Worm (Caenorhabditis elegans) whole organism, L4 larva: ENCODE results near the gene R04F11.5.

Experiments used
- F26F4.8 ChIP-seq: fragments of 200-800 bp; sonication (Bioruptor generic); conservative IDR thresholded peaks from 2 replicates; pipeline ENCODE4 v1.3.6; 2022; ENCODE audit warnings: missing genetic modification characterization, missing compliant biosample characterization
- ZK337.2 ChIP-seq: fragments of 200-800 bp; sonication (Bioruptor generic); IDR thresholded peaks from 2 replicates; pipeline ENCODE4 v1.3.6; 2022; ENCODE audit warnings: missing genetic modification reagents, missing genetic modification characterization, missing compliant biosample characterization
- aha-1 ChIP-seq: fragments of 150-350 bp; peaks from one replicate; lab custom pipeline; 2014; ENCODE audit warnings: missing biosample characterization, missing genetic modification characterization
- ceh-44 ChIP-seq: fragments of 200-800 bp; sonication (Bioruptor generic); IDR thresholded peaks from 2 replicates; pipeline ENCODE4 v1.3.6; 2022; ENCODE audit warnings: missing genetic modification reagents, missing genetic modification characterization, missing compliant biosample characterization
- ceh-62 ChIP-seq: sonication (generic microtip); optimal IDR thresholded peaks from 2 replicates; lab custom pipeline; 2017; ENCODE audit warnings: missing biosample characterization, missing genetic modification characterization
- ces-1 ChIP-seq: fragments of 150-350 bp; sonication (generic microtip); optimal IDR thresholded peaks from 4 replicates; lab custom pipeline; 2014; ENCODE audit warnings: missing biosample characterization, missing genetic modification reagents, missing genetic modification characterization
- ctbp-1 ChIP-seq: fragments of 200-800 bp; sonication (Bioruptor generic); IDR thresholded peaks from 2 replicates; pipeline ENCODE4 v1.3.6; 2022; ENCODE audit warnings: missing genetic modification reagents, missing genetic modification characterization, missing compliant biosample characterization
- daf-16 ChIP-seq, 3 experiments: sonication (generic microtip); optimal IDR thresholded peaks; 2 replicates each; lab custom pipeline; 2016 to 2017; ENCODE audit warnings: missing genetic modification characterization in 3 of 3, missing genetic modification reagents in 3 of 3, mild to moderate bottlenecking in 2 of 3, missing compliant biosample characterization in 2 of 3, missing biosample characterization in 1 of 3, moderate library complexity in 1 of 3
- dmd-8 ChIP-seq: fragments of 200-800 bp; sonication (Bioruptor generic); IDR thresholded peaks from 2 replicates; pipeline ENCODE4 v1.3.6; 2022; ENCODE audit warnings: missing genetic modification characterization, missing compliant biosample characterization
- dmd-9 ChIP-seq: fragments of 200-800 bp; sonication (Bioruptor generic); IDR thresholded peaks from 2 replicates; pipeline ENCODE4 v1.3.6; 2022; ENCODE audit warnings: missing genetic modification reagents, missing genetic modification characterization, missing compliant biosample characterization
- dpl-1 ChIP-seq: fragments of 150-350 bp; optimal IDR thresholded peaks from 2 replicates; lab custom pipeline; 2014; ENCODE audit warnings: missing biosample characterization, missing genetic modification reagents, missing genetic modification characterization
- duxl-1 ChIP-seq: sonication (generic microtip); optimal IDR thresholded peaks from 2 replicates; lab custom pipeline; 2016; ENCODE audit warnings: mild to moderate bottlenecking, missing genetic modification characterization, moderate library complexity, missing compliant biosample characterization; ENCODE audit not compliant: poor library complexity
- fkh-10 ChIP-seq: fragments of 150-350 bp; optimal IDR thresholded peaks from 2 replicates; lab custom pipeline; 2014; ENCODE audit warnings: missing biosample characterization, missing genetic modification reagents, missing genetic modification characterization
- gei-8 ChIP-seq: fragments of 200-800 bp; sonication (Bioruptor generic); optimal IDR thresholded peaks from 2 replicates; lab custom pipeline; 2018; ENCODE audit warnings: mild to moderate bottlenecking, missing genetic modification characterization, missing compliant biosample characterization
- jun-1 ChIP-seq: fragments of 150-350 bp; optimal IDR thresholded peaks from 2 replicates; lab custom pipeline; 2014; ENCODE audit warnings: missing biosample characterization, missing genetic modification reagents, missing genetic modification characterization
- lin-1 ChIP-seq: fragments of 200-800 bp; sonication (Bioruptor generic); IDR thresholded peaks from 2 replicates; pipeline ENCODE4 v1.3.6; 2022; ENCODE audit warnings: missing genetic modification reagents, missing genetic modification characterization, missing compliant biosample characterization
- lin-38 ChIP-seq: fragments of 200-800 bp; sonication (Bioruptor generic); IDR thresholded peaks from 2 replicates; pipeline ENCODE4 v1.3.6; 2022; ENCODE audit warnings: missing genetic modification reagents, missing genetic modification characterization, missing compliant biosample characterization
- lin-39 ChIP-seq: fragments of 150-350 bp; optimal IDR thresholded peaks from 2 replicates; lab custom pipeline; 2014; ENCODE audit warnings: missing biosample characterization, missing genetic modification reagents, missing genetic modification characterization
- lir-3 ChIP-seq: sonication (generic microtip); optimal IDR thresholded peaks from 2 replicates; lab custom pipeline; 2016; ENCODE audit warnings: mild to moderate bottlenecking, missing genetic modification characterization, missing compliant biosample characterization
- lsy-2 ChIP-seq, 2 experiments: fragments of 150-350 bp in 1 of 2; sonication (generic microtip) in 1 of 2; optimal IDR thresholded peaks; 2 replicates each; lab custom pipeline; 2014 to 2017; ENCODE audit warnings: missing biosample characterization in 2 of 2, missing genetic modification characterization in 2 of 2
- madf-9 ChIP-seq: fragments of 200-800 bp; sonication (Bioruptor generic); conservative IDR thresholded peaks from 2 replicates; pipeline ENCODE4 v1.3.6; 2022; ENCODE audit warnings: missing genetic modification reagents, missing genetic modification characterization, missing compliant biosample characterization
- mdt-29 ChIP-seq: fragments of 200-800 bp; sonication (Bioruptor generic); IDR thresholded peaks from 2 replicates; pipeline ENCODE4 v1.3.6; 2022; ENCODE audit warnings: missing genetic modification reagents, missing genetic modification characterization, missing compliant biosample characterization
- mep-1 ChIP-seq: fragments of 150-350 bp; sonication (generic microtip); optimal IDR thresholded peaks from 3 replicates; lab custom pipeline; 2014; ENCODE audit warnings: missing biosample characterization, missing genetic modification characterization
- mxl-3 ChIP-seq: fragments of 200-800 bp; sonication (Bioruptor generic); optimal IDR thresholded peaks from 2 replicates; lab custom pipeline; 2018; ENCODE audit warnings: mild to moderate bottlenecking, missing genetic modification characterization, missing compliant biosample characterization
- nhr-237 ChIP-seq: sonication (generic microtip); optimal IDR thresholded peaks from 2 replicates; lab custom pipeline; 2017; ENCODE audit warnings: missing biosample characterization, missing genetic modification characterization
- nhr-25 ChIP-seq: sonication (generic microtip); optimal IDR thresholded peaks from 2 replicates; lab custom pipeline; 2017; ENCODE audit warnings: missing genetic modification characterization, mild to moderate bottlenecking, missing compliant biosample characterization, antibody characterized with exemption, moderate library complexity, borderline replicate concordance; ENCODE audit not compliant: insufficient read depth
- nhr-48 ChIP-seq: sonication (generic microtip); optimal IDR thresholded peaks from 2 replicates; lab custom pipeline; 2016; ENCODE audit warnings: mild to moderate bottlenecking, missing genetic modification characterization, missing compliant biosample characterization
- nhr-76 ChIP-seq: fragments of 150-350 bp; optimal IDR thresholded peaks from 2 replicates; lab custom pipeline; 2014; ENCODE audit warnings: missing biosample characterization, missing genetic modification characterization
- nhr-77 ChIP-seq: fragments of 150-350 bp; optimal IDR thresholded peaks from 2 replicates; lab custom pipeline; 2014; ENCODE audit warnings: missing biosample characterization, missing genetic modification characterization
- spr-3 ChIP-seq: fragments of 200-800 bp; sonication (Bioruptor generic); optimal IDR thresholded peaks from 2 replicates; lab custom pipeline; 2018; ENCODE audit warnings: mild to moderate bottlenecking, missing genetic modification characterization, missing compliant biosample characterization
- tra-1 ChIP-seq: fragments of 200-800 bp; sonication (Bioruptor generic); IDR thresholded peaks from 2 replicates; pipeline ENCODE4 v1.3.6; 2022; ENCODE audit warnings: missing genetic modification reagents, missing genetic modification characterization, missing compliant biosample characterization
- unc-130 ChIP-seq: sonication (generic microtip); optimal IDR thresholded peaks from 2 replicates; lab custom pipeline; 2016; ENCODE audit warnings: missing genetic modification reagents, missing genetic modification characterization, missing compliant biosample characterization
- unc-39 ChIP-seq: sonication (generic microtip); optimal IDR thresholded peaks from 2 replicates; lab custom pipeline; 2017; ENCODE audit warnings: missing biosample characterization, missing genetic modification characterization
- unc-62 ChIP-seq, 3 experiments: fragments of 150-350 bp in 1 of 3; sonication (generic microtip); optimal IDR thresholded peaks in 2 of 3; peaks in 1 of 3; 1 replicate in 1 of 3; 2 replicates in 2 of 3; lab custom pipeline; 2014 to 2017; ENCODE audit warnings: missing biosample characterization in 3 of 3, missing genetic modification characterization in 3 of 3, missing genetic modification reagents in 3 of 3, missing genotype in 1 of 3
- zag-1 ChIP-seq: fragments of 150-350 bp; optimal IDR thresholded peaks from 2 replicates; lab custom pipeline; 2014; ENCODE audit warnings: missing biosample characterization, missing genetic modification characterization
- zfp-3 ChIP-seq: fragments of 200-800 bp; sonication (Bioruptor generic); conservative IDR thresholded peaks from 2 replicates; pipeline ENCODE4 v1.3.6; 2022; ENCODE audit warnings: missing genetic modification reagents, missing genetic modification characterization, missing compliant biosample characterization
- zip-11 ChIP-seq: fragments of 200-800 bp; sonication (Bioruptor generic); IDR thresholded peaks from 2 replicates; pipeline ENCODE4 v1.3.6; 2022; ENCODE audit warnings: missing genetic modification characterization, missing compliant biosample characterization

The R04F11.5 gene

DNA sequence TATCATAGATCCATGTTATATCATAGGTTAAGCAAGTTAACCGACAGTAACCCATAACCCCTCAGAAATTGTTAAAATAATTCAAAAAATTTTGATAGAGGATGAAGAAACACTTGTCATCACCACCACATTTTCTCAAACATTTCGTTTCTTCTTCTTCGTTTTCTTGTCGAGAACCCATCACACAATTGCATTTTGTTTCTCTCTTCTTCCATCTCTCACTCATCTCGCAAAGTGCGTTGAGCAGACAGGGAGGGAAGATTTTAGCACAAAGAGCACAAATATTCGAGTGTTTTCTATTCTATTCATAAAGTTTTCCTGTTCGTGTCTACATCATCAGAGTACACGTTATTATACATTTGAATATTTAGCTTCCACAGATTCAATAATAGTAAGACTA lies 3.4 kb downstream of the R04F11.5 start:
- TF ChIP-seq lsy-2 (tag; optimal IDR thresholded peaks at IDR 0.05; lab: Kevin White, UChicago) (peak in 1 of 2 experiments; percentile 34), F26F4.8 (GFP tag; lab: Robert Waterston, UW) (no peak), unc-62 (GFP tag; optimal IDR thresholded peaks at IDR 0.05 in 1 of 2; lab: Kevin White, UChicago) (peak in 1 of 2 experiments; percentile 20), unc-62 (tag; optimal IDR thresholded peaks at IDR 0.05; lab: Kevin White, UChicago) (no peak), ces-1 (GFP tag; lab: Kevin White, UChicago) (peak; percentile 18), fkh-10 (peak; percentile 50), lin-38 (GFP tag; lab: Robert Waterston, UW) (0 out of 2 replicates have a peak, but pooled peaks have one; percentile 23)

DNA sequence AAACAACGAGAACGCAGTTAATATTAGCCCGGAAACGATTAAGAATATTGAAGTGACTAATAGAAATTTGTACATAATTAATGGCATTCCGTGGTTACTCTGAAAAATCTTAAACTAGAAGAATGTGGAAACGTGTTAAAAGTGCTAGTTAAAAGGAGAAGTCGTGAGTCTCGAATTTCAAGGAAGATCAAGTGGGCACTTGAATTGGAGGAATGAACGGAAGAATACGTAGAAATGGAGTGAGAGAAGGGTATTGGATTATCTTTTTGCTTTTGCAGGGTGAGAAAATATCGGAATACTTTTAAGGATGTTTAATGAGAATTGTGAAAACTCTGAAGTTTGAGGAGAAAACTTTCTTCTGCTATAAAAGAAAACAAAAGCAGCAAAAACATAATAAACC lies 7.6 kb downstream of the R04F11.5 start, which contains the start of gene hpo-30:
Gene hpo-30 (minus strand): TSS at position 101 of the 400 bp plus-strand sequence.
- TF ChIP-seq nhr-48 (tag; lab: Kevin White, UChicago) (no peak), ctbp-1 (GFP tag; lab: Robert Waterston, UW) (no peak), zfp-3 (GFP tag; lab: Robert Waterston, UW) (no peak), lin-39 (tag; lab: Kevin White, UChicago) (no peak), ceh-44 (GFP tag; lab: Robert Waterston, UW) (no peak), lin-38 (GFP tag; lab: Robert Waterston, UW) (no peak), jun-1 (tag; lab: Kevin White, UChicago) (no peak), dmd-8 (GFP tag; lab: Robert Waterston, UW) (no peak), gei-8 (GFP tag; lab: Kevin White, UChicago) (no peak), daf-16 (GFP tag; optimal IDR thresholded peaks at IDR 0.05; lab: Kevin White, UChicago) (no peak), daf-16 (tag; optimal IDR thresholded peaks at IDR 0.05; lab: Kevin White, UChicago) (no peak), dmd-9 (GFP tag; lab: Robert Waterston, UW) (no peak), nhr-77 (no peak), ceh-62 (tag; lab: Kevin White, UChicago) (no peak)

DNA sequence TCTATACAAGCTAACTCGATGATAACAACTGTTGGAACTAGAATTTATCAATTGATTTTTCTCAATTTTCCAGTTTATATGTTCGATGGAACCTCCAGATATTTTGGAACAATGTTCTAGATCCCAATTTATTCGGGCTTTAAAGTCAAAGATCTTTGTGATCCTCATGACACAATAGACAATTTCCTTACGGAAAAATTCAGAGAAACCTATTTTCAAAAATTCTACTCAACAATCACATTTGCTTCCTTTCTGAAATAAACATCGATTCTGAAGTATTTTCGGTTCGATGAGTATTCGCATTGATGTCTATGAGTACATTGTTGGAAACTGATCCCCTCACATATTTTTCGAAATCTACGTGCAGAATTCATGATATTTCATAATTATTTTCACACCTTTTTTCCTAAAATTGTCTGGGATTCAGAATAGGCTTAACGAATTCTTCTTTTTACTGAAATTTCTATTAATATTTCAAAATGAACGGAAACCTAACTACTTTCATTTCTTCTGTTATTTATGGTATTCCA lies 10.7 kb downstream of the R04F11.5 start, which contains the start of gene srg-45:
Gene srg-45 (plus strand): TSS at position 480 of the 530 bp plus-strand sequence.
- TF ChIP-seq unc-39 (no peak), zfp-3 (GFP tag; lab: Robert Waterston, UW) (0 out of 2 replicates have a peak, but pooled peaks have one; percentile 47), lin-1 (GFP tag; lab: Robert Waterston, UW) (no peak), mep-1 (tag; lab: Kevin White, UChicago) (peak; percentile 31), spr-3 (GFP tag; lab: Kevin White, UChicago) (no peak), mdt-29 (no peak), nhr-237 (no peak), unc-62 (GFP tag; optimal IDR thresholded peaks at IDR 0.05 in 1 of 2; lab: Kevin White, UChicago) (peak in 1 of 2 experiments; percentile 48), unc-62 (tag; optimal IDR thresholded peaks at IDR 0.05; lab: Kevin White, UChicago) (no peak), dpl-1 (GFP tag; lab: Kevin White, UChicago) (no peak), unc-130 (GFP tag; lab: Kevin White, UChicago) (no peak), daf-16 (GFP tag; optimal IDR thresholded peaks at IDR 0.05; lab: Kevin White, UChicago) (no peak), daf-16 (tag; optimal IDR thresholded peaks at IDR 0.05; lab: Kevin White, UChicago) (no peak), lsy-2 (tag; optimal IDR thresholded peaks at IDR 0.05; lab: Kevin White, UChicago) (no peak), madf-9 (no peak), nhr-25 (tag; lab: Kevin White, UChicago) (no peak), duxl-1 (no peak), nhr-77 (no peak), mxl-3 (GFP tag; lab: Kevin White, UChicago) (no peak), lir-3 (no peak), zag-1 (no peak), ZK337.2 (GFP tag; lab: Robert Waterston, UW) (no peak), zip-11 (no peak), tra-1 (GFP tag; lab: Robert Waterston, UW) (no peak), nhr-76 (tag; lab: Kevin White, UChicago) (no peak), aha-1 (tag; lab: Kevin White, UChicago) (peak; percentile 69)
